Worm (Caenorhabditis elegans): ENCODE measurements around the gene tag-196.

- TF ChIP-seq ref-1 (GFP tag; conservative IDR thresholded peaks at IDR 0.05) (no peak), klf-2 (GFP tag; conservative IDR thresholded peaks at IDR 0.05) (no peak)
Measured at ce11 chrV:8580961-8581360, 13.8 kb upstream of the tag-196 start, which contains the start of gene C10B5.1.

Measured in whole organism, midembryonic.